Worm (Caenorhabditis elegans): Measurements from ENCODE around the gene Y116F11A.3.

- TF ChIP-seq nhr-77 (tag; optimal IDR thresholded peaks at IDR 0.05) (no peak), unc-55 (GFP tag; optimal IDR thresholded peaks at IDR 0.05) (no peak), unc-62 (GFP tag; optimal IDR thresholded peaks at IDR 0.05) (no peak), zag-1 (tag; optimal IDR thresholded peaks at IDR 0.05) (no peak), lin-13 (GFP tag; optimal IDR thresholded peaks at IDR 0.05) (no peak), elt-3 (tag; optimal IDR thresholded peaks at IDR 0.05) (no peak), alr-1 (tag; optimal IDR thresholded peaks at IDR 0.05) (no peak), nhr-25 (tag; optimal IDR thresholded peaks at IDR 0.05) (no peak), F13H6.1 (tag; optimal IDR thresholded peaks at IDR 0.05) (no peak)
Measured at ce11 chrV:19759282-19759681, 30.5 kb downstream of the Y116F11A.3 start.

Data from whole organism, L2 larva.